Worm (Caenorhabditis elegans) whole organism, L4 larva: ENCODE data around the gene hlb-1.

Experiments
- F49E8.2 ChIP-seq: sonication (generic microtip); optimal IDR thresholded peaks from 2 replicates; lab custom pipeline; 2016; ENCODE audit warnings: missing compliant biosample characterization, mild to moderate bottlenecking, missing genetic modification characterization, borderline replicate concordance
- aly-2 ChIP-seq: sonication (generic microtip); optimal IDR thresholded peaks from 2 replicates; lab custom pipeline; 2018; ENCODE audit warnings: missing biosample characterization, missing genetic modification characterization
- attf-4 ChIP-seq: sonication (generic microtip); optimal IDR thresholded peaks from 3 replicates; lab custom pipeline; 2017; ENCODE audit warnings: missing biosample characterization, missing genetic modification characterization
- fkh-10 ChIP-seq: fragments of 150-350 bp; optimal IDR thresholded peaks from 2 replicates; lab custom pipeline; 2014; ENCODE audit warnings: missing biosample characterization, missing genetic modification reagents, missing genetic modification characterization
- fos-1 ChIP-seq: fragments of 150-350 bp; optimal IDR thresholded peaks from 2 replicates; lab custom pipeline; 2014; ENCODE audit warnings: missing biosample characterization, missing genetic modification characterization
- gei-8 ChIP-seq: fragments of 200-800 bp; sonication (Bioruptor generic); optimal IDR thresholded peaks from 2 replicates; lab custom pipeline; 2018; ENCODE audit warnings: mild to moderate bottlenecking, missing genetic modification characterization, missing compliant biosample characterization
- jun-1 ChIP-seq: fragments of 150-350 bp; optimal IDR thresholded peaks from 2 replicates; lab custom pipeline; 2014; ENCODE audit warnings: missing biosample characterization, missing genetic modification reagents, missing genetic modification characterization
- nhr-41 ChIP-seq: fragments of 200-800 bp; sonication (Bioruptor generic); IDR thresholded peaks from 2 replicates; pipeline ENCODE4 v1.3.6; 2022; ENCODE audit warnings: missing genetic modification reagents, missing genetic modification characterization, missing compliant biosample characterization
- nhr-77 ChIP-seq: fragments of 150-350 bp; optimal IDR thresholded peaks from 2 replicates; lab custom pipeline; 2014; ENCODE audit warnings: missing biosample characterization, missing genetic modification characterization
- spr-3 ChIP-seq: fragments of 200-800 bp; sonication (Bioruptor generic); optimal IDR thresholded peaks from 2 replicates; lab custom pipeline; 2018; ENCODE audit warnings: mild to moderate bottlenecking, missing genetic modification characterization, missing compliant biosample characterization
- zfp-3 ChIP-seq: fragments of 200-800 bp; sonication (Bioruptor generic); conservative IDR thresholded peaks from 2 replicates; pipeline ENCODE4 v1.3.6; 2022; ENCODE audit warnings: missing genetic modification reagents, missing genetic modification characterization, missing compliant biosample characterization

ce11 chrX:13920374-13920986, 37.9 kb upstream of the hlb-1 start:
- 0 out of 2 replicates have a peak, but pooled peaks have one; percentile 21 for TF ChIP-seq zfp-3
- peak; percentile 10 for TF ChIP-seq gei-8
- TF ChIP-seq fos-1 = no peak
- TF ChIP-seq attf-4 (tag; lab: Kevin White, UChicago) = no peak
- peak; percentile 32 for TF ChIP-seq fkh-10 (GFP tag; lab: Kevin White, UChicago)
- TF ChIP-seq nhr-41 = no peak
- TF ChIP-seq aly-2 (tag; lab: Kevin White, UChicago) = no peak
- no peak for TF ChIP-seq F49E8.2 (tag; lab: Kevin White, UChicago)
- TF ChIP-seq jun-1 (tag; lab: Kevin White, UChicago) = no peak
- no peak for TF ChIP-seq nhr-77 (tag; lab: Kevin White, UChicago)
- no peak for TF ChIP-seq spr-3 (GFP tag; lab: Kevin White, UChicago)
